Worm (Caenorhabditis elegans) whole organism, mixed stage, embryonic: ENCODE data around the gene K08H2.3.

Experiments
- M03D4.4 ChIP-seq: sonication (generic microtip); optimal IDR thresholded peaks from 2 replicates; lab custom pipeline; 2017; ENCODE audit warnings: mild to moderate bottlenecking, missing genetic modification characterization, missing compliant biosample characterization
- lin-13 ChIP-seq: fragments of 150-350 bp; optimal IDR thresholded peaks from 2 replicates; lab custom pipeline; 2014; ENCODE audit warnings: missing biosample characterization, missing genetic modification characterization
- nhr-12 ChIP-seq: fragments of 150-350 bp; optimal IDR thresholded peaks from 2 replicates; lab custom pipeline; 2014; ENCODE audit warnings: missing biosample characterization, missing genetic modification characterization
- nhr-2 ChIP-seq: fragments of 150-350 bp; optimal IDR thresholded peaks from 2 replicates; lab custom pipeline; 2014; ENCODE audit warnings: missing biosample characterization, missing genetic modification characterization
- nhr-237 ChIP-seq: fragments of 150-350 bp; optimal IDR thresholded peaks from 2 replicates; lab custom pipeline; 2014; ENCODE audit warnings: missing biosample characterization, missing genetic modification characterization
- pha-4 ChIP-seq: fragments of 150-350 bp; optimal IDR thresholded peaks from 2 replicates; lab custom pipeline; 2018; ENCODE audit warnings: missing biosample characterization, missing genetic modification reagents, missing genetic modification characterization
- snpc-4 ChIP-seq: fragments of 150-350 bp; optimal IDR thresholded peaks from 2 replicates; lab custom pipeline; 2014; ENCODE audit warnings: missing biosample characterization, missing genetic modification characterization
- unc-62 ChIP-seq: fragments of 150-350 bp; optimal IDR thresholded peaks from 2 replicates; lab custom pipeline; 2014; ENCODE audit warnings: missing biosample characterization, missing genetic modification reagents, missing genetic modification characterization

DNA sequence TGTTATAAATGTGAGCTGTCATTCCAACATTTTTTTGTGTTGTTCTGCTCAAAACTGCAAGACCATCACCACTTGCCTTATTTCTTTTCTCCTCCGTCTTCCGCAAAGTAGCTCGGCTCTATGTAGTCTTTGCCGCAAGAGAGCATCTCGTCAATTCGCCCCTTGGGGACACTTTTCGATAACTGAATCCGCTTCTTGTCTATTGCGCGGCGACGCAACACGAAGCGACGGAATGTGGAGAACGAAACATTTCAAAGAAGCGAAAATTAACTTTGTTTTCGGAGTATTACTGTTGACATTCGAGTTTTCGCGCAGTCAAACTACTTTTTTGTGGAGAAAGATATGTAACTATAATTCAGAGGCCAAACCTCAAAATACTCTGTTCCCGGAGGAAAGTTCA is 39.1 kb upstream of the K08H2.3 start:
- TF ChIP-seq nhr-12 (tag; lab: Kevin White, UChicago): no peak
- no peak for TF ChIP-seq lin-13 (tag; lab: Kevin White, UChicago)
- TF ChIP-seq pha-4: no peak
- TF ChIP-seq nhr-237 (tag; lab: Kevin White, UChicago): no peak
- TF ChIP-seq nhr-2: no peak
- no peak for TF ChIP-seq unc-62 (GFP tag; lab: Kevin White, UChicago)
- no peak for TF ChIP-seq M03D4.4 (tag; lab: Kevin White, UChicago)
- TF ChIP-seq snpc-4 (tag; lab: Kevin White, UChicago): no peak
